Worm (Caenorhabditis elegans): ENCODE results near the gene cest-2.1.

The cest-2.1 gene

DNA sequence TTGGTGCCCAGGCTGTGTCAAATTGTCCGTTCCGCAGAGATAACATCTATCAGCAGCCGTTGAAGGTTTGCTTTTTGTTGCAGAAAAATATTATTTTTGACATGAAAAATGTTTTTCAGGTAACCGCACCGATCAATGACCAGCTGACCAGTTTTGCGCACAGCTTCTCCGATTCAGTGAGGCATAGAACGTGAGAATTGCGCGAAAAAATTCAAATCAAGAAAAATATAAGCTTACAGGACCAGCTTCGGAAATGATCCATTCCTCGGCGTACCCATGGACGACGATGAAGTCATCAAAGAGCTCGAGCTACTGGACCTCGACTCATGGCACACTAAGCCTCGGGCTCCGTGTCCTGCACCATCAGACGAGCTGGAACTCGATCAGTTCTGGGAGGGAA, 23.2 kb upstream of the cest-2.1 start:
- TF ChIP-seq hmg-1.1 (GFP tag; IDR thresholded peaks at IDR 0.05) (0 out of 2 replicates have a peak, but pooled peaks have one; percentile 26), nhr-76 (tag; optimal IDR thresholded peaks at IDR 0.05) (no peak), D1046.2 (GFP tag; IDR thresholded peaks at IDR 0.05) (0 out of 2 replicates have a peak, but pooled peaks have one; percentile 12), duxl-1 (tag; optimal IDR thresholded peaks at IDR 0.05; ENCODE audit: poor library complexity) (no peak), set-16 (GFP tag; IDR thresholded peaks at IDR 0.05) (peak; percentile 38; the same call in 1 of the 2 replicates), dmd-8 (GFP tag; IDR thresholded peaks at IDR 0.05) (no peak), dmd-6 (GFP tag; IDR thresholded peaks at IDR 0.05) (0 out of 2 replicates have a peak, but pooled peaks have one; percentile 14), F49E8.2 (tag; optimal IDR thresholded peaks at IDR 0.05; ENCODE audit: borderline replicate concordance) (no peak), nhr-25 (tag; optimal IDR thresholded peaks at IDR 0.05; ENCODE audit: borderline replicate concordance, insufficient read depth) (no peak), pqm-1 (tag; optimal IDR thresholded peaks at IDR 0.05) (no peak), mep-1 (tag; optimal IDR thresholded peaks at IDR 0.05) (no peak), lin-38 (GFP tag; IDR thresholded peaks at IDR 0.05) (0 out of 2 replicates have a peak, but pooled peaks have one; percentile 12), vab-7 (GFP tag; IDR thresholded peaks at IDR 0.05) (no peak), ama-1 (optimal IDR thresholded peaks at IDR 0.05) (no peak), ceh-62 (tag; optimal IDR thresholded peaks at IDR 0.05) (no peak)

DNA sequence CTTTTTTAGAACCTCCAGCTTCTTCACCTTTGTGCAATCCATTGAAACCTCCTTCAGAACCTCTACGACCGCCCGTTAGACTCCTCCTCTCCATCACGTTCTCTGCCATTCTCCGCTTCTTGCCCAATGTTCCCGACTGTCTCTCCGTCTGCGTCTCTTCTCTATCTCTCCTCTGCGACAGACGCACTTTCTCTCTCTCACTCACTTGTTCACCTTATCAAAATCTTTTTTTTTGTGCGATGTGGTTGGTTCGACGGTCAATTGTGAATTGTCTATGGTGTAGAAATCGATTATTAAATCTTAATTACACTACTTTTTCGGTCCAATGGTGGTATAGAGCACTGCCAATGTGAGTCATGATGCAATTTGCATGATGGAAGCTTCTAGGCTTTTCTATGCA, 22.2 kb upstream of the cest-2.1 start, which contains the start of gene atfs-1:
TSS of gene atfs-1 (plus strand) at position 213 of the 400 bp plus-strand sequence.
- TF ChIP-seq nhr-10 (tag; optimal IDR thresholded peaks at IDR 0.05), result no peak
- TF ChIP-seq dmd-6 (GFP tag; IDR thresholded peaks at IDR 0.05), result peak; percentile 92
- peak; percentile 80 for TF ChIP-seq hlh-30 (tag; optimal IDR thresholded peaks at IDR 0.05; ENCODE audit: insufficient read depth)
- peak; percentile 56 for TF ChIP-seq rbr-2 (tag; optimal IDR thresholded peaks at IDR 0.05)
- no peak for TF ChIP-seq tag-97 (GFP tag; IDR thresholded peaks at IDR 0.05)
- peak; percentile 92 for TF ChIP-seq hlh-11 (tag; optimal IDR thresholded peaks at IDR 0.05)
- TF ChIP-seq nhr-28 (tag; optimal IDR thresholded peaks at IDR 0.05), result peak; percentile 94
- TF ChIP-seq Y48G9A.11 (GFP tag; IDR thresholded peaks at IDR 0.05), result no peak
- peak; percentile 73 for TF ChIP-seq mes-2 (tag; optimal IDR thresholded peaks at IDR 0.05; ENCODE audit: poor library complexity, severe bottlenecking)
- no peak for TF ChIP-seq snpc-4 (tag; optimal IDR thresholded peaks at IDR 0.05)
- TF ChIP-seq mdl-1 (tag; optimal IDR thresholded peaks at IDR 0.05), result peak in 1 of 2 experiments; percentile 58
- peak; percentile 79 for TF ChIP-seq ama-1 (optimal IDR thresholded peaks at IDR 0.05)
- no peak for TF ChIP-seq nhr-11 (tag; optimal IDR thresholded peaks at IDR 0.05)
- TF ChIP-seq lin-38 (GFP tag; IDR thresholded peaks at IDR 0.05), result peak; percentile 48
- no peak for TF ChIP-seq nhr-111 (GFP tag; optimal IDR thresholded peaks at IDR 0.05)
- peak; percentile 38 for TF ChIP-seq set-16 (GFP tag; IDR thresholded peaks at IDR 0.05)
- peak; percentile 59 for TF ChIP-seq T26A8.4 (GFP tag; IDR thresholded peaks at IDR 0.05)
- no peak for TF ChIP-seq ceh-28 (tag; optimal IDR thresholded peaks at IDR 0.05)
- no peak for TF ChIP-seq unc-130 (GFP tag; optimal IDR thresholded peaks at IDR 0.05)
- TF ChIP-seq lsy-2 (tag; optimal IDR thresholded peaks at IDR 0.05), result peak in 1 of 2 experiments; percentile 71
- no peak for TF ChIP-seq zfp-2 (tag; optimal IDR thresholded peaks at IDR 0.05)
- TF ChIP-seq ZK546.5 (tag; optimal IDR thresholded peaks at IDR 0.05), result no peak
- 0 out of 2 replicates have a peak, but pooled peaks have one; percentile 38 for TF ChIP-seq madf-9 (GFP tag; conservative IDR thresholded peaks at IDR 0.05)
- no peak for TF ChIP-seq zip-11 (GFP tag; IDR thresholded peaks at IDR 0.05)
- no peak for TF ChIP-seq sdz-12 (GFP tag; optimal IDR thresholded peaks at IDR 0.05)
- no peak for TF ChIP-seq ztf-11 (tag; optimal IDR thresholded peaks at IDR 0.05)
- no peak for TF ChIP-seq mxl-2 (GFP tag; conservative IDR thresholded peaks at IDR 0.05)
- TF ChIP-seq pqm-1 (tag; optimal IDR thresholded peaks at IDR 0.05), result peak; percentile 75
- TF ChIP-seq nhr-25 (tag; optimal IDR thresholded peaks at IDR 0.05; ENCODE audit: borderline replicate concordance, insufficient read depth), result no peak
- no peak for TF ChIP-seq T20F7.1 (GFP tag; optimal IDR thresholded peaks at IDR 0.05)
- TF ChIP-seq ztf-7 (tag; optimal IDR thresholded peaks at IDR 0.05), result no peak
- peak; percentile 14 for TF ChIP-seq lin-13 (GFP tag; optimal IDR thresholded peaks at IDR 0.05)
- TF ChIP-seq snpc-1.2 (GFP tag; IDR thresholded peaks at IDR 0.05), result no peak
- no peak for TF ChIP-seq zfp-3 (GFP tag; conservative IDR thresholded peaks at IDR 0.05)
- peak; percentile 69 for TF ChIP-seq nhr-77 (tag; optimal IDR thresholded peaks at IDR 0.05)
- TF ChIP-seq F10B5.3 (tag; optimal IDR thresholded peaks at IDR 0.05), result no peak
- 0 out of 2 replicates have a peak, but pooled peaks have one; percentile 45 for TF ChIP-seq pha-4 (GFP tag; IDR thresholded peaks at IDR 0.05)
- TF ChIP-seq pha-4 (tag; optimal IDR thresholded peaks at IDR 0.05), result peak; percentile 57
- no peak for TF ChIP-seq dmd-9 (GFP tag; IDR thresholded peaks at IDR 0.05)
- no peak for TF ChIP-seq lir-3 (tag; optimal IDR thresholded peaks at IDR 0.05)

Data from whole organism, L4 larva.